Worm (Caenorhabditis elegans) whole organism, late embryonic: ENCODE data around the gene F59A6.4.

Source experiments
- C08G9.2 ChIP-seq: sonication (generic microtip); optimal IDR thresholded peaks from 2 replicates; lab custom pipeline; 2016; ENCODE audit warnings: mild to moderate bottlenecking, missing genetic modification characterization, moderate library complexity, missing compliant biosample characterization
- C38D4.7 ChIP-seq: fragments of 200-800 bp; sonication (Bioruptor generic); optimal IDR thresholded peaks from 2 replicates; lab custom pipeline; 2018; ENCODE audit warnings: mild to moderate bottlenecking, missing genetic modification characterization, moderate library complexity, missing compliant biosample characterization
- F13H6.1 ChIP-seq: sonication (generic microtip); optimal IDR thresholded peaks from 2 replicates; lab custom pipeline; 2016; ENCODE audit warnings: missing genetic modification characterization, missing compliant biosample characterization
- K02D7.2 ChIP-seq: sonication (generic microtip); optimal IDR thresholded peaks from 2 replicates; lab custom pipeline; 2017; ENCODE audit warnings: mild to moderate bottlenecking, missing genetic modification characterization, missing compliant biosample characterization
- K09A11.1 ChIP-seq: sonication (generic microtip); optimal IDR thresholded peaks from 2 replicates; lab custom pipeline; 2017; ENCODE audit warnings: antibody characterized with exemption, mild to moderate bottlenecking, missing genetic modification characterization, missing compliant biosample characterization; ENCODE audit not compliant: insufficient read depth
- T23F11.4 ChIP-seq: fragments of 200-800 bp; sonication (Bioruptor generic); optimal IDR thresholded peaks from 2 replicates; lab custom pipeline; 2018; ENCODE audit warnings: mild to moderate bottlenecking, missing genetic modification characterization, missing compliant biosample characterization
- Y22D7AL.16 ChIP-seq: sonication (generic microtip); optimal IDR thresholded peaks from 2 replicates; lab custom pipeline; 2016; ENCODE audit warnings: missing genetic modification characterization, missing compliant biosample characterization
- ahr-1 ChIP-seq: sonication (generic microtip); optimal IDR thresholded peaks from 2 replicates; lab custom pipeline; 2016; ENCODE audit warnings: missing genetic modification characterization, missing compliant biosample characterization
- ama-1 ChIP-seq: fragments of 150-350 bp; optimal IDR thresholded peaks from 2 replicates; lab custom pipeline; 2014
- ceh-19 ChIP-seq: fragments of 200-800 bp; sonication (Bioruptor generic); optimal IDR thresholded peaks from 2 replicates; lab custom pipeline; 2018; ENCODE audit warnings: mild to moderate bottlenecking, missing genetic modification characterization, missing compliant biosample characterization
- ceh-22 ChIP-seq: sonication (generic microtip); optimal IDR thresholded peaks from 2 replicates; lab custom pipeline; 2017; ENCODE audit warnings: missing biosample characterization, missing genetic modification characterization
- ceh-24 ChIP-seq: sonication (generic microtip); optimal IDR thresholded peaks from 2 replicates; lab custom pipeline; 2016; ENCODE audit warnings: mild to moderate bottlenecking, missing genetic modification characterization, missing compliant biosample characterization
- ceh-30 ChIP-seq: fragments of 150-350 bp; optimal IDR thresholded peaks from 2 replicates; lab custom pipeline; 2014; ENCODE audit warnings: missing biosample characterization, missing genetic modification characterization
- ceh-31 ChIP-seq: sonication (generic microtip); optimal IDR thresholded peaks from 2 replicates; lab custom pipeline; 2016; ENCODE audit warnings: missing genetic modification characterization, missing compliant biosample characterization
- ceh-45 ChIP-seq: fragments of 200-800 bp; sonication (Bioruptor generic); IDR thresholded peaks from 2 replicates; pipeline ENCODE4 v1.3.6; 2022; ENCODE audit warnings: missing genetic modification reagents, missing genetic modification characterization, missing compliant biosample characterization
- ceh-48 ChIP-seq: sonication (generic microtip); optimal IDR thresholded peaks from 2 replicates; lab custom pipeline; 2016; ENCODE audit warnings: missing genetic modification characterization, inconsistent platforms, missing compliant biosample characterization
- ceh-6 ChIP-seq: fragments of 200-800 bp; sonication (Bioruptor generic); optimal IDR thresholded peaks from 2 replicates; lab custom pipeline; 2018; ENCODE audit warnings: mild to moderate bottlenecking, missing genetic modification characterization, missing compliant biosample characterization
- ceh-9 ChIP-seq: sonication (generic microtip); optimal IDR thresholded peaks from 2 replicates; lab custom pipeline; 2016; ENCODE audit warnings: mild to moderate bottlenecking, missing genetic modification characterization, inconsistent platforms, missing compliant biosample characterization
- che-1 ChIP-seq: sonication (generic microtip); optimal IDR thresholded peaks from 2 replicates; lab custom pipeline; 2016; ENCODE audit warnings: mild to moderate bottlenecking, missing genetic modification characterization, missing compliant biosample characterization
- dmd-4 ChIP-seq: sonication (generic microtip); optimal IDR thresholded peaks from 2 replicates; lab custom pipeline; 2016; ENCODE audit warnings: borderline replicate concordance, missing genetic modification characterization, missing compliant biosample characterization
- elt-2 ChIP-seq: sonication (generic microtip); optimal IDR thresholded peaks from 2 replicates; lab custom pipeline; 2016; ENCODE audit warnings: missing genetic modification reagents, missing genetic modification characterization, missing compliant biosample characterization
- fax-1 ChIP-seq: sonication (generic microtip); optimal IDR thresholded peaks from 2 replicates; lab custom pipeline; 2016; ENCODE audit warnings: missing genotype, missing genetic modification characterization, missing compliant biosample characterization
- fkh-10 ChIP-seq: fragments of 150-350 bp; optimal IDR thresholded peaks from 2 replicates; lab custom pipeline; 2014; ENCODE audit warnings: missing biosample characterization, missing genetic modification reagents, missing genetic modification characterization
- hlh-8 ChIP-seq: sonication (generic microtip); optimal IDR thresholded peaks from 2 replicates; lab custom pipeline; 2016; ENCODE audit warnings: missing genotype, missing genetic modification characterization, missing compliant biosample characterization
- lin-11 ChIP-seq: fragments of 200-800 bp; sonication (Bioruptor generic); optimal IDR thresholded peaks from 2 replicates; lab custom pipeline; 2018; ENCODE audit warnings: mild to moderate bottlenecking, missing genetic modification characterization, missing compliant biosample characterization
- mec-3 ChIP-seq: sonication (generic microtip); optimal IDR thresholded peaks from 2 replicates; lab custom pipeline; 2016; ENCODE audit warnings: borderline replicate concordance, missing genetic modification characterization, missing compliant biosample characterization
- nhr-11 ChIP-seq: fragments of 150-350 bp; optimal IDR thresholded peaks from 2 replicates; lab custom pipeline; 2014; ENCODE audit warnings: missing biosample characterization, missing genetic modification characterization
- nhr-232 ChIP-seq: sonication (generic microtip); optimal IDR thresholded peaks from 2 replicates; lab custom pipeline; 2016; ENCODE audit warnings: missing genetic modification characterization, missing compliant biosample characterization
- npax-4 ChIP-seq: sonication (generic microtip); optimal IDR thresholded peaks from 2 replicates; lab custom pipeline; 2016; ENCODE audit warnings: missing genetic modification characterization, missing compliant biosample characterization
- pag-3 ChIP-seq: sonication (generic microtip); optimal IDR thresholded peaks from 2 replicates; lab custom pipeline; 2016; ENCODE audit warnings: missing compliant biosample characterization, missing genetic modification characterization, borderline replicate concordance
- pat-9 ChIP-seq: fragments of 200-800 bp; sonication (Bioruptor generic); optimal IDR thresholded peaks from 2 replicates; lab custom pipeline; 2018; ENCODE audit warnings: mild to moderate bottlenecking, missing genetic modification characterization, moderate library complexity, missing compliant biosample characterization
- pax-1 ChIP-seq: fragments of 150-350 bp; optimal IDR thresholded peaks from 2 replicates; lab custom pipeline; 2014; ENCODE audit warnings: missing biosample characterization, missing genetic modification characterization
- pqm-1 ChIP-seq: sonication (generic microtip); optimal IDR thresholded peaks from 2 replicates; lab custom pipeline; 2016; ENCODE audit warnings: missing genetic modification characterization, missing compliant biosample characterization
- pros-1 ChIP-seq: fragments of 150-350 bp; optimal IDR thresholded peaks from 2 replicates; lab custom pipeline; 2014; ENCODE audit warnings: missing biosample characterization, missing genetic modification reagents, missing genetic modification characterization
- rnt-1 ChIP-seq: sonication (generic microtip); optimal IDR thresholded peaks from 2 replicates; lab custom pipeline; 2016; ENCODE audit warnings: missing genetic modification characterization, missing compliant biosample characterization
- sdc-2 ChIP-seq: sonication (generic microtip); optimal IDR thresholded peaks from 2 replicates; lab custom pipeline; 2016; ENCODE audit warnings: missing genotype, missing genetic modification characterization, missing compliant biosample characterization
- sox-4 ChIP-seq: sonication (generic microtip); optimal IDR thresholded peaks from 2 replicates; lab custom pipeline; 2017; ENCODE audit warnings: mild to moderate bottlenecking, missing genetic modification characterization, inconsistent platforms, missing compliant biosample characterization
- tbx-7 ChIP-seq: sonication (generic microtip); optimal IDR thresholded peaks from 2 replicates; lab custom pipeline; 2016; ENCODE audit warnings: missing genotype, missing genetic modification characterization, missing compliant biosample characterization
- ttx-3 ChIP-seq: sonication (generic microtip); optimal IDR thresholded peaks from 2 replicates; lab custom pipeline; 2016; ENCODE audit warnings: missing genetic modification reagents, missing genetic modification characterization, missing compliant biosample characterization
- unc-3 ChIP-seq, 2 experiments: fragments of 200-800 bp in 1 of 2; sonication (Bioruptor generic) in 1 of 2; sonication (generic microtip) in 1 of 2; conservative IDR thresholded peaks in 1 of 2; optimal IDR thresholded peaks in 1 of 2; 2 replicates each; pipeline versions ENCODE4 v1.3.6 to Lab custom; 2016 to 2022; ENCODE audit warnings: missing compliant biosample characterization in 2 of 2, missing genetic modification characterization in 2 of 2, missing genetic modification reagents in 1 of 2
- unc-42 ChIP-seq: sonication (generic microtip); optimal IDR thresholded peaks from 2 replicates; lab custom pipeline; 2016; ENCODE audit warnings: missing genotype, missing genetic modification characterization, missing compliant biosample characterization

F59A6.4 gene

DNA sequence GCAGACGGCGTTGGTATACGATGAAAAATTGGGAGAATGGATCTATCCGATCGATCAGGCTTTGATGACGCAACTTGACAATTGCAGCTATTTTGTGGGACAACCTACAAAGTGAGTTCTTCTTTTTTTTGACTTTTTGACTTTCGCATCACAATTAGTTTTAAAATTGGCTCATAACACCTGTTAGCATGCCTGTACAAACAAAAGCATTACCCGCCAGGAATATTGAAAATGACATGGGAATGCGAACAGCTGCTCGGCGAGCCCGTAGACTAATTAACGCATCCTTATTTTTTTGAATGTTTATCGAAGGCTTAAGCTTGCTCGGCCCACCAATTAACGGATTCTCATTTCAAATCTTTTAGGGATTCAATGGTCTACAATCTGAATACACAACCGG lies 17.6 kb upstream of the F59A6.4 start:
- no peak for TF ChIP-seq C38D4.7
- no peak for TF ChIP-seq sdc-2 (tag; lab: Kevin White, UChicago)
- no peak for TF ChIP-seq ceh-31
- no peak for TF ChIP-seq ceh-22 (tag; lab: Kevin White, UChicago)
- no peak for TF ChIP-seq ceh-6 (GFP tag; lab: Kevin White, UChicago)
- no peak for TF ChIP-seq ceh-19 (GFP tag; lab: Kevin White, UChicago)
- TF ChIP-seq lin-11 (tag; lab: Kevin White, UChicago), result no peak
- no peak for TF ChIP-seq ceh-24 (tag; lab: Kevin White, UChicago)
- TF ChIP-seq nhr-11 (tag; lab: Kevin White, UChicago), result no peak
- no peak for TF ChIP-seq ama-1 (lab: Kevin White, UChicago)
- no peak for TF ChIP-seq hlh-8
- TF ChIP-seq ceh-45 (GFP tag; lab: Robert Waterston, UW), result no peak
- no peak for TF ChIP-seq pag-3
- TF ChIP-seq, all 69 proteins: peak for 0

DNA sequence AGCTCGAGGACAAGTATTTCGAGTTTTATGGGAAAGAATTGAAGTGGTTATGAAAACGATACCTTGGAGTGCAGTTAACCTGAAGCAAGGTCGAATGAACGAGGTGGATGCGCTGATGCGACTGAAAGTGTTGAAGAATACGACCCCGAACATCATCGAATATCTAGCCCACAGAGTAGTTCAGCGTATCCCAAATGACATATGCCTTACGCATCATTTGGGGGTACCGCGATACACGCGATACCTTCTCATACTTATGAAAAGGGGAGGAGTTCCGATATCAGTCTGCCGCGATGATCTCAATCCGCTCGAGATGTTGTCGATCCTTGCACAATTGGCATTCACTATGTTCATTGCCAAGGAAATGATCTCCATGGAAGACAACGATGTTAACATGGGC lies 15.1 kb upstream of the F59A6.4 start, which contains the start of gene T27F7.12:
T27F7.12 (plus strand) TSS at position 301 of the 400 bp plus-strand sequence.
- TF ChIP-seq npax-4 (tag; lab: Kevin White, UChicago) (no peak), sdc-2 (tag; lab: Kevin White, UChicago) (no peak), Y22D7AL.16 (no peak), pax-1 (tag; lab: Kevin White, UChicago) (no peak), pros-1 (tag; lab: Kevin White, UChicago) (no peak), ttx-3 (no peak), ceh-48 (tag; lab: Kevin White, UChicago) (no peak), unc-3 (GFP tag; conservative IDR thresholded peaks at IDR 0.05; lab: Robert Waterston, UW) (no peak), unc-3 (tag; optimal IDR thresholded peaks at IDR 0.05; lab: Kevin White, UChicago) (no peak), pag-3 (no peak), hlh-8 (no peak), F13H6.1 (tag; lab: Kevin White, UChicago) (no peak), fax-1 (tag; lab: Kevin White, UChicago) (no peak), ceh-24 (tag; lab: Kevin White, UChicago) (no peak), K02D7.2 (tag; lab: Kevin White, UChicago) (no peak), ceh-30 (tag; lab: Kevin White, UChicago) (no peak), che-1 (tag; lab: Kevin White, UChicago) (no peak)

DNA sequence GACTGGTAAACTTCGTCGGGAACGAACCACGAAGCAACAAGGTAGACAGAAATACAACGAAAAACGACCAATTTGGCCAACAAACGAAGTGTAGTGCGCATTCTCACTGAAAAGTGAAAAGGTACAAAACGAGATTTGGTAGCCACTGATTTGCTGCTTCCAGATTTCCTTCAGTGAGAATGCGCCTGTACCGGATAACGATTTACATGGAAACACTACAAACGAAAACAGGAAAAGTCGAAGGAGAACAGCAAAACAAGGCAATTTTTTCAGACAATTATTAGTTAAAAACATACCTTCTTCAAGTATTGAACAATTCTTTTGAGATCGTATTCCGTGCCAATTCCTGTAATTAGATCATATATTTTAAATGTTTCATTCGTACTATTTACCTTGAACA lies 11.9 kb upstream of the F59A6.4 start, which contains the start of gene pigb-1:
pigb-1 (minus strand) TSS at position 101 of the 400 bp plus-strand sequence.
- TF ChIP-seq fkh-10 (GFP tag; lab: Kevin White, UChicago), result no peak
- TF ChIP-seq ahr-1 (tag; lab: Kevin White, UChicago), result no peak
- no peak for TF ChIP-seq tbx-7 (tag; lab: Kevin White, UChicago)
- no peak for TF ChIP-seq mec-3 (tag; lab: Kevin White, UChicago)
- no peak for TF ChIP-seq ceh-48 (tag; lab: Kevin White, UChicago)
- TF ChIP-seq unc-42 (tag; lab: Kevin White, UChicago), result no peak
- no peak for TF ChIP-seq nhr-232 (tag; lab: Kevin White, UChicago)
- no peak for TF ChIP-seq dmd-4 (tag; lab: Kevin White, UChicago)
- TF ChIP-seq ama-1 (lab: Kevin White, UChicago), result no peak
- no peak for TF ChIP-seq pqm-1 (tag; lab: Kevin White, UChicago)
- TF ChIP-seq K09A11.1 (tag; lab: Kevin White, UChicago), result no peak
- TF ChIP-seq elt-2 (tag; lab: Kevin White, UChicago), result no peak
- no peak for TF ChIP-seq pat-9
- TF ChIP-seq C08G9.2 (tag; lab: Kevin White, UChicago), result no peak
- no peak for TF ChIP-seq fax-1 (tag; lab: Kevin White, UChicago)
- TF ChIP-seq sox-4 (tag; lab: Kevin White, UChicago), result no peak
- TF ChIP-seq ceh-9 (tag; lab: Kevin White, UChicago), result no peak
- no peak for TF ChIP-seq rnt-1 (tag; lab: Kevin White, UChicago)
- TF ChIP-seq T23F11.4 (GFP tag; lab: Kevin White, UChicago), result no peak
- no peak for TF ChIP-seq C38D4.7
